Worm (Caenorhabditis elegans) whole organism, late embryonic: Measurements from ENCODE around the gene Y7A5A.2.

Experiments
- ama-1 ChIP-seq: fragments of 150-350 bp; optimal IDR thresholded peaks from 2 replicates; lab custom pipeline; 2014
- ceh-6 ChIP-seq: fragments of 200-800 bp; sonication (Bioruptor generic); optimal IDR thresholded peaks from 2 replicates; lab custom pipeline; 2018; ENCODE audit warnings: mild to moderate bottlenecking, missing genetic modification characterization, missing compliant biosample characterization
- che-1 ChIP-seq: sonication (generic microtip); optimal IDR thresholded peaks from 2 replicates; lab custom pipeline; 2016; ENCODE audit warnings: mild to moderate bottlenecking, missing genetic modification characterization, missing compliant biosample characterization
- fkh-10 ChIP-seq: fragments of 150-350 bp; optimal IDR thresholded peaks from 2 replicates; lab custom pipeline; 2014; ENCODE audit warnings: missing biosample characterization, missing genetic modification reagents, missing genetic modification characterization
- hlh-30 ChIP-seq: sonication (generic microtip); optimal IDR thresholded peaks from 2 replicates; lab custom pipeline; 2017; ENCODE audit warnings: antibody characterized with exemption, missing genetic modification characterization, missing compliant biosample characterization; ENCODE audit not compliant: insufficient read depth
- nhr-11 ChIP-seq: fragments of 150-350 bp; optimal IDR thresholded peaks from 2 replicates; lab custom pipeline; 2014; ENCODE audit warnings: missing biosample characterization, missing genetic modification characterization
- pha-4 ChIP-seq: fragments of 150-350 bp; optimal IDR thresholded peaks from 2 replicates; lab custom pipeline; 2018; ENCODE audit warnings: missing biosample characterization, missing genetic modification reagents, missing genetic modification characterization
- pqm-1 ChIP-seq: sonication (generic microtip); optimal IDR thresholded peaks from 2 replicates; lab custom pipeline; 2016; ENCODE audit warnings: missing genetic modification characterization, missing compliant biosample characterization
- tbx-2 ChIP-seq: sonication (generic microtip); optimal IDR thresholded peaks from 2 replicates; lab custom pipeline; 2016; ENCODE audit warnings: missing genetic modification characterization, missing compliant biosample characterization
- unc-86 ChIP-seq: sonication (generic microtip); optimal IDR thresholded peaks from 2 replicates; lab custom pipeline; 2016; ENCODE audit warnings: missing genetic modification characterization, missing compliant biosample characterization

DNA sequence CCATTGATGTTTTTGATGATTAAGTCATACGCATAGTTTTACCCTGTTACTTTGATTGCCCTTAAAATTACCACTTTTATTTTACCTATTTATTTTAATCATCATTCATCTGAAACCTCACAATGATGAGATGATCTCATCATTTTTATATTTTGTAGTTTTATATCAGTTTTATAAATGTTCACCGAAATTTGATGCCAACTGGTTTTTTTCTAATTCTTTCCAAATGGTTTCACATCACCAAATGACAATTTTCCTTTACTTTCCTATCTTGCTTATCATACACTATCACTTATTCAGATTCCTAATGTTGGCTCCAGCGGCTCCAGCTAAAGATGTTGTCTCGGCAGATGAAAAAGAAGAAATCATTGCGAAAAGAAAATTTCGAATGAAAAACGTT lies 40.9 kb downstream of the Y7A5A.2 start, which contains the start of gene lin-15A:
- TF ChIP-seq tbx-2 (no peak), pha-4 (tag; lab: Kevin White, UChicago) (no peak), che-1 (tag; lab: Kevin White, UChicago) (no peak), unc-86 (tag; lab: Kevin White, UChicago) (no peak), ama-1 (no peak), pqm-1 (no peak), hlh-30 (tag; lab: Kevin White, UChicago) (no peak), ceh-6 (no peak), fkh-10 (GFP tag; lab: Kevin White, UChicago) (no peak), nhr-11 (tag; lab: Kevin White, UChicago) (no peak)
